Worm (Caenorhabditis elegans): Measurements from ENCODE around the gene art-1.

ce11 chrII:6943299-6944051 is 28.6 kb downstream of the art-1 start:
- TF ChIP-seq nhr-179 (tag; optimal IDR thresholded peaks at IDR 0.05) (no peak), pha-4 (tag; optimal IDR thresholded peaks at IDR 0.05) (no peak), die-1 (tag; optimal IDR thresholded peaks at IDR 0.05) (no peak), repo-1 (tag; optimal IDR thresholded peaks at IDR 0.05) (no peak)

Measured in whole organism, young adult.